Worm (Caenorhabditis elegans): ENCODE results near the gene pcyt-2.2.

pcyt-2.2 gene

ce11 chrX:7898131-7898530 lies 14.0 kb downstream of the pcyt-2.2 start (continued):
- no peak for TF ChIP-seq duxl-1 (tag; optimal IDR thresholded peaks at IDR 0.05; ENCODE audit: poor library complexity)
- no peak for TF ChIP-seq nhr-25 (tag; optimal IDR thresholded peaks at IDR 0.05; ENCODE audit: borderline replicate concordance, insufficient read depth)
- peak; percentile 21 for TF ChIP-seq hlh-30 (tag; optimal IDR thresholded peaks at IDR 0.05; ENCODE audit: insufficient read depth)
- TF ChIP-seq dve-1 (tag; optimal IDR thresholded peaks at IDR 0.05; ENCODE audit: insufficient read depth): no peak
- no peak for TF ChIP-seq R02D3.7 (tag; optimal IDR thresholded peaks at IDR 0.05)
- no peak for TF ChIP-seq lir-3 (tag; optimal IDR thresholded peaks at IDR 0.05)
- TF ChIP-seq hmg-1.1 (GFP tag; IDR thresholded peaks at IDR 0.05): no peak
- no peak for TF ChIP-seq skn-1 (tag; optimal IDR thresholded peaks at IDR 0.05)
- peak; percentile 41 for TF ChIP-seq unc-130 (GFP tag; optimal IDR thresholded peaks at IDR 0.05)
- TF ChIP-seq dmd-8 (GFP tag; IDR thresholded peaks at IDR 0.05): 0 out of 2 replicates have a peak, but pooled peaks have one; percentile 70
- TF ChIP-seq lsy-2 (tag; optimal IDR thresholded peaks at IDR 0.05): no peak
- TF ChIP-seq T26A8.4 (GFP tag; IDR thresholded peaks at IDR 0.05): no peak
- no peak; the same call in 1 of the 2 replicates for TF ChIP-seq vab-7 (GFP tag; IDR thresholded peaks at IDR 0.05)
- TF ChIP-seq sdz-12 (GFP tag; optimal IDR thresholded peaks at IDR 0.05): no peak
- TF ChIP-seq T20F7.1 (GFP tag; optimal IDR thresholded peaks at IDR 0.05): no peak
- no peak for TF ChIP-seq mdl-1 (tag; optimal IDR thresholded peaks at IDR 0.05)
- no peak for TF ChIP-seq nhr-111 (GFP tag; optimal IDR thresholded peaks at IDR 0.05)
- no peak for TF ChIP-seq ceh-62 (tag; optimal IDR thresholded peaks at IDR 0.05)
- peak; percentile 3 for TF ChIP-seq ztf-7 (tag; optimal IDR thresholded peaks at IDR 0.05)
- TF ChIP-seq ama-1 (optimal IDR thresholded peaks at IDR 0.05): no peak
- no peak for TF ChIP-seq lin-15B (tag; optimal IDR thresholded peaks at IDR 0.05)
- no peak for TF ChIP-seq snpc-4 (tag; optimal IDR thresholded peaks at IDR 0.05)
- TF ChIP-seq D1046.2 (GFP tag; IDR thresholded peaks at IDR 0.05): 0 out of 2 replicates have a peak, but pooled peaks have one; percentile 74
- TF ChIP-seq aha-1 (tag): no peak
- no peak; the same call in 1 of the 2 replicates for TF ChIP-seq mdt-29 (GFP tag; IDR thresholded peaks at IDR 0.05)
- 0 out of 2 replicates have a peak, but pooled peaks have one; percentile 18 for TF ChIP-seq lin-1 (GFP tag; IDR thresholded peaks at IDR 0.05)
- no peak for TF ChIP-seq aly-2 (tag; optimal IDR thresholded peaks at IDR 0.05)
- TF ChIP-seq ceh-82 (tag; optimal IDR thresholded peaks at IDR 0.05): no peak
- TF ChIP-seq daf-12 (tag; optimal IDR thresholded peaks at IDR 0.05): no peak
- no peak for TF ChIP-seq lin-13 (GFP tag; optimal IDR thresholded peaks at IDR 0.05)
- TF ChIP-seq jun-1 (tag; optimal IDR thresholded peaks at IDR 0.05): no peak
- no peak for TF ChIP-seq nhr-237 (tag; optimal IDR thresholded peaks at IDR 0.05)
- TF ChIP-seq ceh-28 (tag; optimal IDR thresholded peaks at IDR 0.05): no peak
- TF ChIP-seq ceh-44 (GFP tag; IDR thresholded peaks at IDR 0.05): no peak
- no peak; the same call in 1 of the 2 replicates for TF ChIP-seq snpc-1.2 (GFP tag; IDR thresholded peaks at IDR 0.05)
- TF ChIP-seq F44E2.7 (GFP tag; IDR thresholded peaks at IDR 0.05): no peak
- TF ChIP-seq arid-1 (GFP tag; conservative IDR thresholded peaks at IDR 0.05): no peak
- TF ChIP-seq lin-39 (tag; optimal IDR thresholded peaks at IDR 0.05): no peak
- TF ChIP-seq lin-29 (GFP tag; IDR thresholded peaks at IDR 0.05): no peak
- 0 out of 2 replicates have a peak, but pooled peaks have one; percentile 50 for TF ChIP-seq F26F4.8 (GFP tag; conservative IDR thresholded peaks at IDR 0.05)
- peak; percentile 37 for TF ChIP-seq nhr-48 (tag; optimal IDR thresholded peaks at IDR 0.05)
- TF ChIP-seq egl-27 (tag; optimal IDR thresholded peaks at IDR 0.05): no peak
- TF ChIP-seq lin-38 (GFP tag; IDR thresholded peaks at IDR 0.05): peak; percentile 60
- no peak for TF ChIP-seq Y5F2A.4 (GFP tag; optimal IDR thresholded peaks at IDR 0.05)
- no peak for TF ChIP-seq dmd-6 (GFP tag; IDR thresholded peaks at IDR 0.05)
- TF ChIP-seq nhr-6 (tag; optimal IDR thresholded peaks at IDR 0.05): no peak
- TF ChIP-seq mep-1 (tag; optimal IDR thresholded peaks at IDR 0.05): no peak
- TF ChIP-seq ctbp-1 (GFP tag; IDR thresholded peaks at IDR 0.05): no peak; the same call in 1 of the 2 replicates
- no peak for TF ChIP-seq daf-19 (GFP tag; conservative IDR thresholded peaks at IDR 0.05)
- TF ChIP-seq gei-8 (GFP tag; optimal IDR thresholded peaks at IDR 0.05): no peak
- no peak; the same call in 1 of the 2 replicates for TF ChIP-seq ceh-20 (GFP tag; IDR thresholded peaks at IDR 0.05)
- TF ChIP-seq zip-2 (tag; optimal IDR thresholded peaks at IDR 0.05): no peak

All from whole organism, L4 larva.